Worm (Caenorhabditis elegans) whole organism, young adult: ENCODE data around the gene ugt-15.

Experiments
- B0019.2 ChIP-seq: fragments of 200-800 bp; sonication (Bioruptor generic); conservative IDR thresholded peaks from 2 replicates; pipeline ENCODE4 v1.3.6; 2022; ENCODE audit warnings: missing genetic modification reagents, missing genetic modification characterization, missing compliant biosample characterization
- B0261.1 ChIP-seq: sonication (generic microtip); optimal IDR thresholded peaks from 2 replicates; lab custom pipeline; 2016; ENCODE audit warnings: mild to moderate bottlenecking, missing genetic modification characterization, moderate library complexity, missing compliant biosample characterization
- C06A6.2 ChIP-seq: fragments of 200-800 bp; sonication (Bioruptor generic); conservative IDR thresholded peaks from 2 replicates; pipeline ENCODE4 v1.3.6; 2022; ENCODE audit warnings: missing genetic modification characterization, missing compliant biosample characterization
- C17E4.6 ChIP-seq: fragments of 200-800 bp; sonication (Bioruptor generic); IDR thresholded peaks from 2 replicates; pipeline ENCODE4 v1.3.6; 2022; ENCODE audit warnings: missing genetic modification reagents, missing genetic modification characterization, missing compliant biosample characterization
- F10E7.11 ChIP-seq: sonication (generic microtip); optimal IDR thresholded peaks from 2 replicates; lab custom pipeline; 2017; ENCODE audit warnings: mild to moderate bottlenecking, missing genetic modification characterization, moderate library complexity, missing compliant biosample characterization
- F33H1.4 ChIP-seq: fragments of 200-800 bp; sonication (Bioruptor generic); IDR thresholded peaks from 2 replicates; pipeline ENCODE4 v1.3.6; 2022; ENCODE audit warnings: missing genetic modification reagents, missing genetic modification characterization, missing compliant biosample characterization
- F39B2.1 ChIP-seq: fragments of 200-800 bp; sonication (Bioruptor generic); IDR thresholded peaks from 2 replicates; pipeline ENCODE4 v1.3.6; 2022; ENCODE audit warnings: missing genetic modification reagents, missing genetic modification characterization, missing compliant biosample characterization
- F52B5.7 ChIP-seq: sonication (generic microtip); optimal IDR thresholded peaks from 2 replicates; lab custom pipeline; 2016; ENCODE audit warnings: mild to moderate bottlenecking, missing genetic modification characterization, missing compliant biosample characterization
- K11D2.4 ChIP-seq: fragments of 200-800 bp; sonication (Bioruptor generic); IDR thresholded peaks from 2 replicates; pipeline ENCODE4 v1.3.6; 2022; ENCODE audit warnings: missing genetic modification reagents, missing genetic modification characterization, missing compliant biosample characterization
- Y53G8AR.9 ChIP-seq: fragments of 200-800 bp; sonication (Bioruptor generic); conservative IDR thresholded peaks from 2 replicates; pipeline ENCODE4 v1.3.6; 2022; ENCODE audit warnings: missing genetic modification reagents, missing genetic modification characterization, missing compliant biosample characterization
- Y95B8A.8 ChIP-seq: fragments of 200-800 bp; sonication (Bioruptor generic); IDR thresholded peaks from 2 replicates; pipeline ENCODE4 v1.3.6; 2022; ENCODE audit warnings: missing genetic modification reagents, missing genetic modification characterization, missing compliant biosample characterization
- ZK185.1 ChIP-seq: sonication (generic microtip); optimal IDR thresholded peaks from 2 replicates; lab custom pipeline; 2016; ENCODE audit warnings: mild to moderate bottlenecking, missing genetic modification characterization, missing compliant biosample characterization; ENCODE audit not compliant: poor library complexity, severe bottlenecking
- ama-1 ChIP-seq, 3 experiments: fragments of 150-350 bp in 1 of 3; sonication (generic microtip) in 2 of 3; optimal IDR thresholded peaks; 2 replicates each; lab custom pipeline; 2014 to 2018; ENCODE audit warnings: missing biosample characterization in 2 of 3, missing genetic modification characterization in 2 of 3, missing genetic modification reagents in 2 of 3
- aptf-3 ChIP-seq: fragments of 200-800 bp; sonication (Bioruptor generic); IDR thresholded peaks from 2 replicates; pipeline ENCODE4 v1.3.6; 2022; ENCODE audit warnings: missing genetic modification characterization, missing compliant biosample characterization
- attf-6 ChIP-seq: fragments of 200-800 bp; sonication (Bioruptor generic); IDR thresholded peaks from 2 replicates; pipeline ENCODE4 v1.3.6; 2022; ENCODE audit warnings: missing genetic modification reagents, missing genetic modification characterization, missing compliant biosample characterization
- cebp-1 ChIP-seq, 2 experiments: fragments of 200-800 bp in 1 of 2; sonication (Bioruptor generic) in 1 of 2; sonication (generic microtip) in 1 of 2; IDR thresholded peaks in 1 of 2; optimal IDR thresholded peaks in 1 of 2; 2 replicates each; pipeline versions ENCODE4 v1.3.6 to Lab custom; 2017 to 2022; ENCODE audit warnings: missing compliant biosample characterization in 2 of 2, missing genetic modification characterization in 2 of 2, mild to moderate bottlenecking in 1 of 2, missing genetic modification reagents in 1 of 2, moderate library complexity in 1 of 2
- ceh-27 ChIP-seq: fragments of 200-800 bp; sonication (Bioruptor generic); optimal IDR thresholded peaks from 2 replicates; lab custom pipeline; 2018; ENCODE audit warnings: mild to moderate bottlenecking, missing genetic modification characterization, moderate library complexity, missing compliant biosample characterization
- ceh-40 ChIP-seq: fragments of 200-800 bp; sonication (Bioruptor generic); IDR thresholded peaks from 2 replicates; pipeline ENCODE4 v1.3.6; 2022; ENCODE audit warnings: missing genetic modification characterization, missing compliant biosample characterization
- dpff-1 ChIP-seq: sonication (generic microtip); optimal IDR thresholded peaks from 2 replicates; lab custom pipeline; 2017; ENCODE audit warnings: mild to moderate bottlenecking, missing genetic modification characterization, missing compliant biosample characterization
- dpl-1 ChIP-seq: fragments of 150-350 bp; optimal IDR thresholded peaks from 2 replicates; lab custom pipeline; 2014; ENCODE audit warnings: missing biosample characterization, missing genetic modification reagents, missing genetic modification characterization
- egl-18 ChIP-seq: fragments of 200-800 bp; sonication (Bioruptor generic); IDR thresholded peaks from 2 replicates; pipeline ENCODE4 v1.3.6; 2022; ENCODE audit warnings: missing genetic modification reagents, missing genetic modification characterization, missing compliant biosample characterization
- gei-17 ChIP-seq: fragments of 200-800 bp; sonication (Bioruptor generic); optimal IDR thresholded peaks from 2 replicates; lab custom pipeline; 2018; ENCODE audit warnings: mild to moderate bottlenecking, missing genetic modification characterization, missing compliant biosample characterization
- hmg-20 ChIP-seq: fragments of 200-800 bp; sonication (Bioruptor generic); IDR thresholded peaks from 2 replicates; pipeline ENCODE4 v1.3.6; 2022; ENCODE audit warnings: missing genetic modification reagents, missing genetic modification characterization, missing compliant biosample characterization
- hsf-1 ChIP-seq: fragments of 200-800 bp; sonication (Bioruptor generic); IDR thresholded peaks from 2 replicates; pipeline ENCODE4 v1.3.6; 2022; ENCODE audit warnings: missing genetic modification reagents, missing genetic modification characterization, missing compliant biosample characterization
- let-607 ChIP-seq, 2 experiments: fragments of 200-800 bp in 1 of 2; sonication (Bioruptor generic) in 1 of 2; sonication (generic microtip) in 1 of 2; optimal IDR thresholded peaks; 2 replicates each; lab custom pipeline; 2016 to 2018; ENCODE audit warnings: mild to moderate bottlenecking in 2 of 2, missing compliant biosample characterization in 2 of 2, missing genetic modification characterization in 2 of 2, moderate library complexity in 2 of 2, missing genotype in 1 of 2
- lin-35 ChIP-seq, 3 experiments: fragments of 150-350 bp in 2 of 3; sonication (generic microtip) in 1 of 3; optimal IDR thresholded peaks; 2 replicates each; lab custom pipeline; 2014 to 2018; ENCODE audit warnings: missing biosample characterization in 3 of 3, missing genetic modification characterization in 3 of 3, missing genetic modification reagents in 3 of 3
- lir-1 ChIP-seq: fragments of 200-800 bp; sonication (Bioruptor generic); conservative IDR thresholded peaks from 2 replicates; pipeline ENCODE4 v1.3.6; 2022; ENCODE audit warnings: missing genetic modification reagents, missing genetic modification characterization, missing compliant biosample characterization
- madf-3 ChIP-seq: fragments of 200-800 bp; sonication (Bioruptor generic); IDR thresholded peaks from 2 replicates; pipeline ENCODE4 v1.3.6; 2022; ENCODE audit warnings: missing genetic modification reagents, missing genetic modification characterization, missing compliant biosample characterization
- madf-6 ChIP-seq: fragments of 200-800 bp; sonication (Bioruptor generic); IDR thresholded peaks from 2 replicates; pipeline ENCODE4 v1.3.6; 2022; ENCODE audit warnings: missing genetic modification reagents, missing genetic modification characterization, missing compliant biosample characterization
- madf-8 ChIP-seq: fragments of 200-800 bp; sonication (Bioruptor generic); conservative IDR thresholded peaks from 2 replicates; pipeline ENCODE4 v1.3.6; 2022; ENCODE audit warnings: missing genetic modification reagents, missing genetic modification characterization, missing compliant biosample characterization
- mel-28 ChIP-seq: sonication (generic microtip); optimal IDR thresholded peaks from 2 replicates; lab custom pipeline; 2016; ENCODE audit warnings: borderline replicate concordance, mild to moderate bottlenecking, missing genetic modification characterization, missing compliant biosample characterization
- nfyb-1 ChIP-seq: fragments of 200-800 bp; sonication (Bioruptor generic); IDR thresholded peaks from 2 replicates; pipeline ENCODE4 v1.3.6; 2022; ENCODE audit warnings: missing genetic modification reagents, missing genetic modification characterization, missing compliant biosample characterization
- nhr-179 ChIP-seq: sonication (generic microtip); optimal IDR thresholded peaks from 2 replicates; lab custom pipeline; 2016; ENCODE audit warnings: mild to moderate bottlenecking, missing genetic modification characterization, missing compliant biosample characterization
- nhr-90 ChIP-seq: sonication (generic microtip); optimal IDR thresholded peaks from 2 replicates; lab custom pipeline; 2016; ENCODE audit warnings: missing genotype, mild to moderate bottlenecking, missing genetic modification characterization, missing compliant biosample characterization
- rec-8 ChIP-seq, 2 experiments: sonication (generic microtip); optimal IDR thresholded peaks; 2 replicates each; lab custom pipeline; 2016; ENCODE audit warnings: mild to moderate bottlenecking in 2 of 2, missing genetic modification characterization in 2 of 2, missing genetic modification reagents in 2 of 2, missing genotype in 2 of 2, missing biosample characterization in 1 of 2, missing compliant biosample characterization in 1 of 2, moderate library complexity in 1 of 2
- rpc-1 ChIP-seq, 2 experiments: fragments of 150-350 bp in 1 of 2; sonication (generic microtip) in 1 of 2; optimal IDR thresholded peaks; 2 replicates each; lab custom pipeline; 2014 to 2018; ENCODE audit warnings: missing biosample characterization in 1 of 2, missing genetic modification characterization in 1 of 2, missing genetic modification reagents in 1 of 2, missing genotype in 1 of 2
- sdz-38 ChIP-seq: sonication (generic microtip); optimal IDR thresholded peaks from 2 replicates; lab custom pipeline; 2016; ENCODE audit warnings: missing genotype, missing genetic modification characterization, missing compliant biosample characterization
- sptf-2 ChIP-seq: fragments of 200-800 bp; sonication (Bioruptor generic); optimal IDR thresholded peaks from 2 replicates; lab custom pipeline; 2018; ENCODE audit warnings: mild to moderate bottlenecking, missing genetic modification characterization, missing compliant biosample characterization
- tbx-9 ChIP-seq: sonication (generic microtip); optimal IDR thresholded peaks from 2 replicates; lab custom pipeline; 2016; ENCODE audit warnings: borderline replicate concordance, missing genetic modification characterization, inconsistent platforms, missing compliant biosample characterization
- tlf-1 ChIP-seq: fragments of 200-800 bp; sonication (Bioruptor generic); optimal IDR thresholded peaks from 2 replicates; lab custom pipeline; 2018; ENCODE audit warnings: mild to moderate bottlenecking, missing genetic modification characterization, missing compliant biosample characterization
- xnd-1 ChIP-seq: sonication (generic microtip); optimal IDR thresholded peaks from 2 replicates; lab custom pipeline; 2016; ENCODE audit warnings: missing genotype, missing genetic modification reagents, missing genetic modification characterization, missing compliant biosample characterization
- zfh-2 ChIP-seq: fragments of 200-800 bp; sonication (Bioruptor generic); conservative IDR thresholded peaks from 2 replicates; pipeline ENCODE4 v1.3.6; 2022; ENCODE audit warnings: missing genetic modification reagents, missing genetic modification characterization, missing compliant biosample characterization
- zim-3 ChIP-seq: sonication (generic microtip); optimal IDR thresholded peaks from 2 replicates; lab custom pipeline; 2017; ENCODE audit warnings: mild to moderate bottlenecking, missing genetic modification characterization, moderate library complexity, missing compliant biosample characterization
- ztf-6 ChIP-seq: fragments of 200-800 bp; sonication (Bioruptor generic); IDR thresholded peaks from 2 replicates; pipeline ENCODE4 v1.3.6; 2022; ENCODE audit warnings: missing genetic modification reagents, missing genetic modification characterization, missing compliant biosample characterization

The ugt-15 gene

ce11 chrV:12811126-12811525 is 16.2 kb upstream of the ugt-15 start, which contains the start of gene ZC443.2:
ZC443.2 (minus strand) TSS chrV:12811192.
- peak; percentile 47 for TF ChIP-seq ceh-27
- TF ChIP-seq madf-3 (GFP tag; lab: Robert Waterston, UW): no peak

ce11 chrV:12811810-12812209 is 15.5 kb upstream of the ugt-15 start:
- TF ChIP-seq dpl-1 (GFP tag; lab: Kevin White, UChicago): no peak
- TF ChIP-seq Y95B8A.8 (GFP tag; lab: Robert Waterston, UW): 0 out of 2 replicates have a peak, but pooled peaks have one; percentile 20
- 0 out of 2 replicates have a peak, but pooled peaks have one; percentile 14 for TF ChIP-seq K11D2.4 (GFP tag; lab: Robert Waterston, UW)
- no peak for TF ChIP-seq xnd-1 (tag; lab: Kevin White, UChicago)
- no peak for TF ChIP-seq F10E7.11 (tag; lab: Kevin White, UChicago)
- no peak for TF ChIP-seq nhr-90
- peak; percentile 12; the same call in 1 of the 2 replicates for TF ChIP-seq C06A6.2 (GFP tag; lab: Robert Waterston, UW)
- TF ChIP-seq nfyb-1 (GFP tag; lab: Robert Waterston, UW): 0 out of 2 replicates have a peak, but pooled peaks have one; percentile 63
- TF ChIP-seq sptf-2 (GFP tag; lab: Kevin White, UChicago): no peak
- TF ChIP-seq zim-3: no peak
- no peak for TF ChIP-seq F52B5.7 (tag; lab: Kevin White, UChicago)
- TF ChIP-seq B0261.1: no peak
- no peak for TF ChIP-seq madf-8
- TF ChIP-seq aptf-3: no peak
- TF ChIP-seq zfh-2 (GFP tag; lab: Robert Waterston, UW): no peak
- no peak for TF ChIP-seq hsf-1 (GFP tag; lab: Robert Waterston, UW)
- no peak for TF ChIP-seq attf-6
- TF ChIP-seq ceh-40 (GFP tag; lab: Robert Waterston, UW): no peak
- TF ChIP-seq madf-6 (GFP tag; lab: Robert Waterston, UW): no peak
- no peak for TF ChIP-seq ama-1 (optimal IDR thresholded peaks at IDR 0.05; lab: Kevin White, UChicago)
- TF ChIP-seq ama-1 (GFP tag; optimal IDR thresholded peaks at IDR 0.05; lab: Kevin White, UChicago): peak in 1 of 2 experiments; percentile 55
- TF ChIP-seq ztf-6 (GFP tag; lab: Robert Waterston, UW): no peak
- no peak for TF ChIP-seq tlf-1 (GFP tag; lab: Kevin White, UChicago)
- TF ChIP-seq dpff-1 (tag; lab: Kevin White, UChicago): no peak
- no peak for TF ChIP-seq egl-18 (GFP tag; lab: Robert Waterston, UW)
- TF ChIP-seq F33H1.4 (GFP tag; lab: Robert Waterston, UW): no peak
- no peak for TF ChIP-seq C17E4.6 (GFP tag; lab: Robert Waterston, UW)
- TF ChIP-seq lin-35 (GFP tag; optimal IDR thresholded peaks at IDR 0.05; lab: Kevin White, UChicago): no peak
- TF ChIP-seq lir-1 (GFP tag; lab: Robert Waterston, UW): peak; percentile 43; the same call in 1 of the 2 replicates
- TF ChIP-seq mel-28 (tag; lab: Kevin White, UChicago): no peak
- TF ChIP-seq cebp-1 (GFP tag; IDR thresholded peaks at IDR 0.05; lab: Robert Waterston, UW): no peak
- peak; percentile 23 for TF ChIP-seq cebp-1 (tag; optimal IDR thresholded peaks at IDR 0.05; lab: Kevin White, UChicago)
- no peak for TF ChIP-seq nhr-179 (tag; lab: Kevin White, UChicago)

- no peak for TF ChIP-seq tlf-1 (GFP tag; lab: Kevin White, UChicago)
- no peak for TF ChIP-seq let-607 (tag; optimal IDR thresholded peaks at IDR 0.05; lab: Kevin White, UChicago)
- TF ChIP-seq gei-17 (GFP tag; lab: Kevin White, UChicago): no peak
- TF ChIP-seq rpc-1 (optimal IDR thresholded peaks at IDR 0.05; lab: Kevin White, UChicago): no peak
- TF ChIP-seq rpc-1 (tag; optimal IDR thresholded peaks at IDR 0.05; lab: Kevin White, UChicago): no peak
- no peak for TF ChIP-seq F39B2.1
- no peak for TF ChIP-seq lin-35 (GFP tag; optimal IDR thresholded peaks at IDR 0.05; lab: Kevin White, UChicago)
- TF ChIP-seq rec-8 (tag; optimal IDR thresholded peaks at IDR 0.05; lab: Kevin White, UChicago): no peak
- no peak for TF ChIP-seq ZK185.1
- TF ChIP-seq xnd-1 (tag; lab: Kevin White, UChicago): no peak
- no peak for TF ChIP-seq sdz-38 (tag; lab: Kevin White, UChicago)
- TF ChIP-seq B0019.2: no peak
- TF ChIP-seq Y53G8AR.9 (GFP tag; lab: Robert Waterston, UW): no peak
- no peak for TF ChIP-seq hmg-20
- no peak for TF ChIP-seq tbx-9
Measured at ce11 chrV:12814022-12814421, 13.3 kb upstream of the ugt-15 start, which contains the start of gene ZC443.3. ZC443.3 (minus strand) TSS chrV:12814122.
